In the genomic region with DNA sequence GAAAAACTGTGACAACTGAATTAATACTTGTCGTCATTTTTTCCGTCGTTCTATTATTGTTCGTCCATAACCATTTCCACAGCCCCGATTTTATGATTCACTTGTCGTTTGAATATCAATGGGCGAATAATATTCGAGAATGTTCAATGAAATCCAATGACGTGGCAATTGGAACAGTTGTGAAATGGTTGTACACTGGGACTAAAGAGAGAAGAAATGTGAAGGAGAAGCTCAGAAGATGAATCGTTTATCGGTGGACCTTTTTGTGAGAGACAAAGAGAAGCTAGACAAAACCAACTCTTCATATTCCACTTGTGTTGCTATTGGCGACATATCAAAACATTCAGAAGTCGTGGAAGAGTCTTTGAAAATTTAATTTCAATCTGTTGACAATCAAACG, we compare ENCODE assay signal across 4 worm cellular contexts.
TF ChIP-seq lines count a peak whose summit lies in the region.

A gene (minus strand): TSS at position 207 of the 400 bp plus-strand sequence.

TF ChIP-seq in whole organism, L1 larva, 84 proteins besides CTCF, POLR2A, EP300 and RAD21:
- TF ChIP-seq rnt-1 (tag; optimal IDR thresholded peaks at IDR 0.05; lab: Kevin White, UChicago) (peak; percentile 24), zag-1 (tag; optimal IDR thresholded peaks at IDR 0.05; lab: Kevin White, UChicago) (no peak), ceh-88 (GFP tag; IDR thresholded peaks at IDR 0.05; lab: Robert Waterston, UW) (no peak), ztf-11 (tag; optimal IDR thresholded peaks at IDR 0.05; lab: Kevin White, UChicago) (no peak), nhr-47 (tag; optimal IDR thresholded peaks at IDR 0.05; lab: Kevin White, UChicago) (no peak), ceh-63 (GFP tag; optimal IDR thresholded peaks at IDR 0.05; lab: Kevin White, UChicago) (no peak), unc-98 (GFP tag; IDR thresholded peaks at IDR 0.05; lab: Robert Waterston, UW) (no peak), efl-1 (optimal IDR thresholded peaks at IDR 0.05; lab: Kevin White, UChicago) (no peak), efl-1 (GFP tag; optimal IDR thresholded peaks at IDR 0.05 in 1 of 2; lab: Kevin White, UChicago) (no peak)

TF ChIP-seq in whole organism, L2 larva, 48 proteins besides CTCF, POLR2A, EP300 and RAD21:
- TF ChIP-seq skn-1 (tag; optimal IDR thresholded peaks at IDR 0.05; lab: Kevin White, UChicago) (no peak), lsy-2 (tag; optimal IDR thresholded peaks at IDR 0.05; lab: Kevin White, UChicago) (peak in 1 of 2 experiments; percentile 15), ztf-4 (tag; optimal IDR thresholded peaks at IDR 0.05; lab: Kevin White, UChicago) (no peak), crh-2 (tag; optimal IDR thresholded peaks at IDR 0.05; lab: Kevin White, UChicago) (peak; percentile 92), unc-62 (GFP tag; optimal IDR thresholded peaks at IDR 0.05; lab: Kevin White, UChicago) (no peak)
TF ChIP-seq in whole organism, L2 larva: peak in this region for 2.

TF ChIP-seq in whole organism, L3 larva, 47 proteins besides CTCF, POLR2A, EP300 and RAD21:
- TF ChIP-seq ztf-4 (tag; optimal IDR thresholded peaks at IDR 0.05; lab: Kevin White, UChicago) = no peak
- TF ChIP-seq nhr-77 (tag; optimal IDR thresholded peaks at IDR 0.05; lab: Kevin White, UChicago) = no peak
- no peak for TF ChIP-seq elt-3 (tag; optimal IDR thresholded peaks at IDR 0.05; lab: Kevin White, UChicago)
- TF ChIP-seq nfya-1 (tag; optimal IDR thresholded peaks at IDR 0.05; lab: Kevin White, UChicago; ENCODE audit: insufficient read depth) = peak; percentile 17
- no peak for TF ChIP-seq ama-1 (optimal IDR thresholded peaks at IDR 0.05; lab: Kevin White, UChicago)
- no peak for TF ChIP-seq fos-1 (tag; optimal IDR thresholded peaks at IDR 0.05; lab: Kevin White, UChicago)

TF ChIP-seq in whole organism, mixed stage, embryonic, 35 proteins besides CTCF, POLR2A, EP300 and RAD21:
- TF ChIP-seq ztf-11 (tag; optimal IDR thresholded peaks at IDR 0.05; lab: Kevin White, UChicago) (no peak), hlh-1 (tag; optimal IDR thresholded peaks at IDR 0.05; lab: Kevin White, UChicago) (peak; percentile 62)
